Fruit fly (Drosophila melanogaster) whole organism, embryonic: ENCODE data around the gene Argl.

Source experiments
- Bdp1 ChIP-seq: fragments of 200-800 bp; sonication (Bioruptor generic); optimal IDR thresholded peaks from 3 replicates; lab custom pipeline; 2016; ENCODE audit warnings: missing biosample characterization, missing genetic modification characterization
- CG10565 ChIP-seq: fragments of 200-800 bp; sonication (Bioruptor generic); optimal IDR thresholded peaks from 3 replicates; lab custom pipeline; 2016; ENCODE audit warnings: missing biosample characterization, mild to moderate bottlenecking, missing genetic modification characterization
- CG12744 ChIP-seq: fragments of 200-800 bp; sonication (Bioruptor generic); optimal IDR thresholded peaks from 2 replicates; lab custom pipeline; 2016; ENCODE audit warnings: missing biosample characterization, missing genetic modification characterization
- CG12942 ChIP-seq: fragments of 200-800 bp; sonication (Bioruptor generic); optimal IDR thresholded peaks from 3 replicates; lab custom pipeline; 2016; ENCODE audit warnings: missing biosample characterization, missing genetic modification characterization
- CG13624 ChIP-seq: fragments of 200-800 bp; sonication (Bioruptor generic); optimal IDR thresholded peaks from 2 replicates; lab custom pipeline; 2016; ENCODE audit warnings: missing biosample characterization, missing genetic modification characterization
- CG14014 ChIP-seq: fragments of 200-800 bp; sonication (Bioruptor generic); IDR thresholded peaks from 2 replicates; pipeline ENCODE4 v1.3.6; 2022; ENCODE audit warnings: missing biosample characterization, missing genetic modification characterization
- CG17359 ChIP-seq: fragments of 200-800 bp; sonication (Bioruptor generic); optimal IDR thresholded peaks from 3 replicates; lab custom pipeline; 2018; ENCODE audit warnings: missing biosample characterization, mild to moderate bottlenecking, missing genetic modification characterization, moderate library complexity
- CG2199 ChIP-seq: fragments of 200-800 bp; sonication (Bioruptor generic); IDR thresholded peaks from 3 replicates; pipeline ENCODE4 v1.3.6; 2022; ENCODE audit warnings: missing biosample characterization, missing genetic modification characterization
- CG2202 ChIP-seq: fragments of 200-800 bp; sonication (Bioruptor generic); optimal IDR thresholded peaks from 2 replicates; lab custom pipeline; 2018; ENCODE audit warnings: missing biosample characterization, mild to moderate bottlenecking, missing genetic modification characterization
- CG3065 ChIP-seq: fragments of 200-800 bp; sonication (Bioruptor generic); optimal IDR thresholded peaks from 2 replicates; lab custom pipeline; 2016; ENCODE audit warnings: missing biosample characterization, missing genetic modification characterization
- CG32767 ChIP-seq: fragments of 200-800 bp; sonication (Bioruptor generic); IDR thresholded peaks from 2 replicates; pipeline ENCODE4 v1.3.6; 2022; ENCODE audit warnings: missing biosample characterization, missing genetic modification characterization
- CG5180 ChIP-seq: fragments of 200-800 bp; sonication (Bioruptor generic); optimal IDR thresholded peaks from 3 replicates; lab custom pipeline; 2017; ENCODE audit warnings: missing biosample characterization, missing genetic modification characterization, mild to moderate bottlenecking, moderate library complexity, missing genetic modification reagents
- CG5953 ChIP-seq: fragments of 200-800 bp; sonication (Bioruptor generic); IDR thresholded peaks from 2 replicates; pipeline ENCODE4 v1.3.6; 2022; ENCODE audit warnings: missing biosample characterization, missing genetic modification characterization
- CG7745 ChIP-seq: fragments of 200-800 bp; sonication (Bioruptor generic); optimal IDR thresholded peaks from 2 replicates; lab custom pipeline; 2018; ENCODE audit warnings: missing biosample characterization, mild to moderate bottlenecking, missing genetic modification characterization, moderate library complexity
- Dip3 ChIP-seq: fragments of 200-800 bp; sonication (Bioruptor generic); optimal IDR thresholded peaks from 3 replicates; lab custom pipeline; 2016; ENCODE audit warnings: missing biosample characterization, missing genetic modification characterization
- ERR ChIP-seq: fragments of 200-800 bp; sonication (Bioruptor generic); optimal IDR thresholded peaks from 2 replicates; lab custom pipeline; 2016; ENCODE audit warnings: missing biosample characterization, missing genetic modification characterization
- Ets65A ChIP-seq: fragments of 200-800 bp; sonication (Bioruptor generic); peaks from one replicate; lab custom pipeline; 2016; ENCODE audit warnings: missing biosample characterization, missing genetic modification characterization
- Ets97D ChIP-seq: fragments of 200-800 bp; sonication (Bioruptor generic); optimal IDR thresholded peaks from 3 replicates; lab custom pipeline; 2016; ENCODE audit warnings: missing biosample characterization, missing genetic modification characterization
- Fer1 ChIP-seq: fragments of 200-800 bp; sonication (Bioruptor generic); optimal IDR thresholded peaks from 2 replicates; lab custom pipeline; 2017; ENCODE audit warnings: missing biosample characterization, mild to moderate bottlenecking, missing genetic modification characterization
- HHEX ChIP-seq: fragments of 200-800 bp; sonication (Bioruptor generic); optimal IDR thresholded peaks from 3 replicates; lab custom pipeline; 2017; ENCODE audit warnings: missing biosample characterization, mild to moderate bottlenecking, missing genetic modification characterization, missing genetic modification reagents
- Hmr ChIP-seq: fragments of 200-800 bp; sonication (Bioruptor generic); optimal IDR thresholded peaks from 3 replicates; lab custom pipeline; 2017; ENCODE audit warnings: mild to moderate bottlenecking, missing biosample characterization, missing genetic modification reagents, missing genetic modification characterization
- Myb ChIP-seq: fragments of 200-800 bp; sonication (Bioruptor generic); optimal IDR thresholded peaks from 2 replicates; lab custom pipeline; 2016; ENCODE audit warnings: missing biosample characterization, missing genetic modification characterization
- Six4 ChIP-seq: fragments of 200-800 bp; sonication (Bioruptor generic); optimal IDR thresholded peaks from 2 replicates; lab custom pipeline; 2016; ENCODE audit warnings: missing biosample characterization, missing genetic modification characterization
- Ssrp ChIP-seq: fragments of 200-800 bp; sonication (Bioruptor generic); optimal IDR thresholded peaks from 2 replicates; lab custom pipeline; 2018; ENCODE audit warnings: missing biosample characterization, mild to moderate bottlenecking, missing genetic modification characterization, moderate library complexity
- Vsx1 ChIP-seq: fragments of 200-800 bp; sonication (Bioruptor generic); optimal IDR thresholded peaks from 2 replicates; lab custom pipeline; 2017; ENCODE audit warnings: missing biosample characterization, mild to moderate bottlenecking, missing genetic modification characterization, missing genetic modification reagents
- cg ChIP-seq: fragments of 200-800 bp; sonication (Bioruptor generic); optimal IDR thresholded peaks from 3 replicates; lab custom pipeline; 2019; ENCODE audit warnings: missing biosample characterization, mild to moderate bottlenecking, missing genetic modification characterization, moderate library complexity
- chm ChIP-seq: fragments of 200-800 bp; sonication (Bioruptor generic); IDR thresholded peaks from 2 replicates; pipeline ENCODE4 v1.3.6; 2022; ENCODE audit warnings: missing biosample characterization, missing genetic modification characterization
- crp ChIP-seq, 2 experiments: fragments of 200-800 bp; sonication (Bioruptor generic); optimal IDR thresholded peaks; 2 replicates in 1 of 2; 3 replicates in 1 of 2; lab custom pipeline; 2017; ENCODE audit warnings: missing biosample characterization in 2 of 2, missing genetic modification characterization in 2 of 2, mild to moderate bottlenecking in 1 of 2, moderate library complexity in 1 of 2
- ems ChIP-seq: fragments of 200-800 bp; sonication (Bioruptor generic); optimal IDR thresholded peaks from 3 replicates; lab custom pipeline; 2016; ENCODE audit warnings: missing biosample characterization, missing genetic modification characterization
- eyg ChIP-seq: fragments of 200-800 bp; sonication (Bioruptor generic); optimal IDR thresholded peaks from 3 replicates; lab custom pipeline; 2016; ENCODE audit warnings: missing biosample characterization, missing genetic modification characterization
- fru ChIP-seq: fragments of >200 bp; optimal IDR thresholded peaks from 2 replicates; lab custom pipeline; 2017
- ftz-f1 ChIP-seq: fragments of 200-800 bp; sonication (Bioruptor generic); optimal IDR thresholded peaks from 2 replicates; lab custom pipeline; 2016; ENCODE audit warnings: missing biosample characterization, missing genetic modification characterization
- her ChIP-seq: fragments of 200-800 bp; sonication (Bioruptor generic); optimal IDR thresholded peaks from 2 replicates; lab custom pipeline; 2016; ENCODE audit warnings: missing biosample characterization, missing genetic modification characterization
- klu ChIP-seq: fragments of 200-800 bp; sonication (Bioruptor generic); IDR thresholded peaks from 2 replicates; pipeline ENCODE4 v1.3.6; 2022; ENCODE audit warnings: missing biosample characterization, missing genetic modification characterization
- mam ChIP-seq: fragments of 200-800 bp; sonication (Bioruptor generic); optimal IDR thresholded peaks from 3 replicates; lab custom pipeline; 2016; ENCODE audit warnings: missing biosample characterization, missing genetic modification characterization
- mirr ChIP-seq: fragments of 200-800 bp; sonication (Bioruptor generic); optimal IDR thresholded peaks from 3 replicates; lab custom pipeline; 2018; ENCODE audit warnings: missing biosample characterization, mild to moderate bottlenecking, missing genetic modification characterization
- mld ChIP-seq: fragments of 200-800 bp; sonication (Bioruptor generic); IDR thresholded peaks from 3 replicates; pipeline ENCODE4 v1.3.6; 2022; ENCODE audit warnings: missing biosample characterization, missing genetic modification characterization; ENCODE audit not compliant: partially characterized antibody
- p53 ChIP-seq: fragments of 200-800 bp; sonication (Bioruptor generic); optimal IDR thresholded peaks from 2 replicates; lab custom pipeline; 2016; ENCODE audit warnings: missing biosample characterization, missing genetic modification characterization
- pb ChIP-seq: fragments of 200-800 bp; sonication (Bioruptor generic); optimal IDR thresholded peaks from 3 replicates; lab custom pipeline; 2016; ENCODE audit warnings: missing biosample characterization, missing genetic modification characterization
- peb ChIP-seq: fragments of 200-800 bp; sonication (Bioruptor generic); IDR thresholded peaks from 2 replicates; pipeline ENCODE4 v1.3.6; 2022; ENCODE audit warnings: missing biosample characterization, missing genetic modification characterization
- psq ChIP-seq: fragments of 200-800 bp; sonication (Bioruptor generic); optimal IDR thresholded peaks from 2 replicates; lab custom pipeline; 2017; ENCODE audit warnings: missing biosample characterization, missing genetic modification characterization
- sc ChIP-seq, 3 experiments: fragments of >200 bp in 2 of 3; fragments of 200-800 bp in 1 of 3; sonication (Bioruptor generic) in 1 of 3; optimal IDR thresholded peaks; 2 replicates in 2 of 3; 3 replicates in 1 of 3; lab custom pipeline; 2017; ENCODE audit warnings: mild to moderate bottlenecking in 1 of 3, missing biosample characterization in 1 of 3, missing genetic modification characterization in 1 of 3, missing genetic modification reagents in 1 of 3
- sqz ChIP-seq: fragments of 200-800 bp; sonication (Bioruptor generic); optimal IDR thresholded peaks from 3 replicates; lab custom pipeline; 2018; ENCODE audit warnings: missing biosample characterization, mild to moderate bottlenecking, missing genetic modification characterization
- trh ChIP-seq: fragments of 200-800 bp; sonication (Bioruptor generic); optimal IDR thresholded peaks from 2 replicates; lab custom pipeline; 2016; ENCODE audit warnings: missing biosample characterization, missing genetic modification characterization
- unc-4 ChIP-seq: fragments of 200-800 bp; sonication (Bioruptor generic); IDR thresholded peaks from 2 replicates; pipeline ENCODE4 v1.3.6; 2022; ENCODE audit warnings: missing biosample characterization, missing genetic modification characterization; ENCODE audit not compliant: partially characterized antibody
- vvl ChIP-seq: fragments of 200-800 bp; sonication (Bioruptor generic); IDR thresholded peaks from 2 replicates; pipeline ENCODE4 v1.3.6; 2022; ENCODE audit warnings: missing biosample characterization, missing genetic modification characterization
- yki ChIP-seq: fragments of >200 bp; optimal IDR thresholded peaks from 3 replicates; lab custom pipeline; 2018
- z ChIP-seq: fragments of 200-800 bp; sonication (Bioruptor generic); IDR thresholded peaks from 3 replicates; pipeline ENCODE4 v1.3.6; 2022; ENCODE audit warnings: missing biosample characterization, missing genetic modification characterization
- zf30C ChIP-seq: fragments of 200-800 bp; sonication (Bioruptor generic); optimal IDR thresholded peaks from 3 replicates; lab custom pipeline; 2018; ENCODE audit warnings: missing biosample characterization, mild to moderate bottlenecking, missing genetic modification characterization
- zfh2 ChIP-seq: fragments of 200-800 bp; sonication (Bioruptor generic); optimal IDR thresholded peaks from 2 replicates; lab custom pipeline; 2016; ENCODE audit warnings: missing biosample characterization, missing genetic modification characterization

The Argl gene

DNA sequence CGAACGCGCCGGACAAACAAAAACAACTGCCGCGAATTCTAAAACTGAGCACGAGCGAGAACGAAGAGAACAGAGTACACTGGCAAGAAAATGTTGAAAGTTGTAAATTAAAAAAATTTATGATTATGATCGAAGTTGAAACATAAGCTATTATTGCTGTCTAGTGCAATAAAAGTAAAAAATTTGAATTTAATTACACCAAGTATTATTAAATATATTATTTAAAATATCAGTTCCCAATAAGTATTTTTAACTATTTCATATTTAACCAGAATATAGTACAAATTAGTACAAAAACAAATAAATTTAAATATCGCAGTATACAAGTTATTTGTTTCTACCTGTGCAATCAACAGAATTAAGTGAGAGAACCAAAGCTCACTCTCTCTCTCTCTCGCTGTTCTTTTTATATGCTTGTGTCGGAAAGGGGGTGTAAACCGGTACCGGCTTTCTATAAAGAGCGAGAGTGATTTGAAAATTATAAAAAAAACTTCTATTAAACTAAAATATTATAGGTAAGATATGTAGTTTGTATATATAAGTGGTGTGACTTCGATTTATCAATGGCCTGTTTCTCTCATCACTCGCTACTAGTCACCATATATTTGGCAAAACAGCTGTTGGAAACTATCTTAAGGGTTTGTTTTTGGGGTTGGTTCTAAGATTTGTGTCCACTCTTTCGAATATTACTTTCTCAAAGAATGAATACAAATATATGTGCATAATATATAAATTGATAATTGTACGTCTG is 9.5 kb upstream of the Argl start, which contains the start of gene C1GalTA (continued):
- TF ChIP-seq her (GFP tag; lab: Kevin White, UChicago) (peak; percentile 25), CG13624 (GFP tag; lab: Kevin White, UChicago) (peak; percentile 61), p53 (GFP tag; lab: Kevin White, UChicago) (no peak), Vsx1 (GFP tag; lab: Kevin White, UChicago) (peak; percentile 90), CG12744 (GFP tag; lab: Kevin White, UChicago) (no peak), fru (no peak), psq (peak; percentile 80), sqz (GFP tag; lab: Kevin White, UChicago) (peak; percentile 98), ems (GFP tag; lab: Kevin White, UChicago) (peak; percentile 64), Six4 (GFP tag; lab: Kevin White, UChicago) (peak; percentile 96), CG5180 (GFP tag; lab: Kevin White, UChicago) (peak; percentile 90), unc-4 (GFP tag; lab: Robert Waterston, UW) (no peak), eyg (peak; percentile 40), Fer1 (GFP tag; lab: Kevin White, UChicago) (peak; percentile 98), CG10565 (GFP tag; lab: Kevin White, UChicago) (peak; percentile 26), z (GFP tag; lab: Robert Waterston, UW) (no peak), HHEX (GFP tag; lab: Kevin White, UChicago) (peak; percentile 97), Hmr (peak; percentile 99), mirr (peak; percentile 62), zf30C (GFP tag; lab: Kevin White, UChicago) (peak; percentile 96), trh (peak; percentile 91), Ssrp (tag; lab: Kevin White, UChicago) (peak; percentile 98), klu (GFP tag; lab: Robert Waterston, UW) (peak; percentile 96), chm (GFP tag; lab: Robert Waterston, UW) (peak; percentile 92), Dip3 (GFP tag; lab: Kevin White, UChicago) (peak; percentile 50), CG5953 (GFP tag; lab: Robert Waterston, UW) (peak; percentile 84; the same call in 1 of the 2 replicates), yki (lab: Kevin White, UChicago) (no peak), ERR (GFP tag; lab: Kevin White, UChicago) (peak; percentile 60), CG32767 (peak; percentile 96), mld (GFP tag; lab: Robert Waterston, UW) (no peak), CG12942 (peak; percentile 92), pb (GFP tag; lab: Kevin White, UChicago) (peak; percentile 11), CG14014 (GFP tag; lab: Robert Waterston, UW) (peak; percentile 95), ftz-f1 (GFP tag; lab: Kevin White, UChicago) (no peak), CG17359 (tag; lab: Kevin White, UChicago) (peak; percentile 97), Bdp1 (GFP tag; lab: Kevin White, UChicago) (peak; percentile 31), mam (GFP tag; lab: Kevin White, UChicago) (peak; percentile 56), Ets65A (GFP tag; lab: Kevin White, UChicago) (peak; percentile 94), cg (GFP tag; lab: Kevin White, UChicago) (no peak), CG3065 (GFP tag; lab: Kevin White, UChicago) (peak; percentile 87), Myb (GFP tag; lab: Kevin White, UChicago) (peak; percentile 38), peb (GFP tag; lab: Robert Waterston, UW) (peak; percentile 90), Ets97D (GFP tag; lab: Kevin White, UChicago) (no peak), CG2199 (GFP tag; lab: Robert Waterston, UW) (peak; percentile 57; the same call in 1 of the 3 replicates), CG7745 (tag; lab: Kevin White, UChicago) (peak; percentile 35), crp (GFP tag; optimal IDR thresholded peaks at IDR 0.05; lab: Kevin White, UChicago) (peak in 1 of 2 experiments; percentile 66), zfh2 (GFP tag; lab: Kevin White, UChicago) (peak; percentile 73), sc (optimal IDR thresholded peaks at IDR 0.05; lab: Kevin White, UChicago) (no peak), sc (GFP tag; optimal IDR thresholded peaks at IDR 0.05; lab: Kevin White, UChicago) (peak; percentile 97), vvl (peak; percentile 98), CG2202 (tag; lab: Kevin White, UChicago) (peak; percentile 97)
